Fruit fly (Drosophila melanogaster) whole organism, embryonic: Measurements from ENCODE around the gene Tdg.

ENCODE experiments used
- Abd-B ChIP-seq: fragments of 200-800 bp; sonication (Bioruptor generic); optimal IDR thresholded peaks from 2 replicates; lab custom pipeline; 2018; ENCODE audit warnings: missing biosample characterization, mild to moderate bottlenecking, missing genetic modification characterization, moderate library complexity
- Antp ChIP-seq: fragments of 200-800 bp; sonication (Bioruptor generic); optimal IDR thresholded peaks from 3 replicates; lab custom pipeline; 2016; ENCODE audit warnings: missing biosample characterization, missing genetic modification characterization
- CG11093 ChIP-seq: fragments of 200-800 bp; sonication (Bioruptor generic); IDR thresholded peaks from 3 replicates; pipeline ENCODE4 v1.3.6; 2022; ENCODE audit warnings: missing biosample characterization, missing genetic modification characterization
- CG12391 ChIP-seq: fragments of 200-800 bp; sonication (Bioruptor generic); optimal IDR thresholded peaks from 3 replicates; lab custom pipeline; 2018; ENCODE audit warnings: missing biosample characterization, mild to moderate bottlenecking, missing genetic modification characterization, moderate library complexity
- CG12769 ChIP-seq: fragments of 200-800 bp; sonication (Bioruptor generic); optimal IDR thresholded peaks from 2 replicates; lab custom pipeline; 2019; ENCODE audit warnings: missing biosample characterization, mild to moderate bottlenecking, missing genetic modification characterization, moderate library complexity
- CG13894 ChIP-seq: fragments of 200-800 bp; sonication (Bioruptor generic); optimal IDR thresholded peaks from 3 replicates; lab custom pipeline; 2018; ENCODE audit warnings: missing biosample characterization, mild to moderate bottlenecking, missing genetic modification characterization, moderate library complexity
- CG14710 ChIP-seq: fragments of 200-800 bp; sonication (Bioruptor generic); optimal IDR thresholded peaks from 3 replicates; lab custom pipeline; 2019; ENCODE audit warnings: missing biosample characterization, mild to moderate bottlenecking, missing genetic modification characterization, moderate library complexity
- CG14860 ChIP-seq: fragments of 200-800 bp; sonication (Bioruptor generic); IDR thresholded peaks from 3 replicates; pipeline ENCODE4 v1.3.6; 2022; ENCODE audit warnings: missing biosample characterization, missing genetic modification characterization; ENCODE audit not compliant: partially characterized antibody
- CG16779 ChIP-seq: fragments of 200-800 bp; sonication (Bioruptor generic); IDR thresholded peaks from 2 replicates; pipeline ENCODE4 v1.3.6; 2022; ENCODE audit warnings: missing biosample characterization, missing genetic modification characterization
- CG2199 ChIP-seq: fragments of 200-800 bp; sonication (Bioruptor generic); IDR thresholded peaks from 3 replicates; pipeline ENCODE4 v1.3.6; 2022; ENCODE audit warnings: missing biosample characterization, missing genetic modification characterization
- CG30403 ChIP-seq: fragments of 200-800 bp; sonication (Bioruptor generic); optimal IDR thresholded peaks from 3 replicates; lab custom pipeline; 2016; ENCODE audit warnings: missing biosample characterization, missing genetic modification characterization
- CG30431 ChIP-seq: fragments of 200-800 bp; sonication (Bioruptor generic); optimal IDR thresholded peaks from 2 replicates; lab custom pipeline; 2017; ENCODE audit warnings: missing biosample characterization, missing genetic modification characterization
- CG31365 ChIP-seq: fragments of 200-800 bp; sonication (Bioruptor generic); optimal IDR thresholded peaks from 2 replicates; lab custom pipeline; 2018; ENCODE audit warnings: missing biosample characterization, mild to moderate bottlenecking, missing genetic modification characterization
- CG31441 ChIP-seq: fragments of 200-800 bp; sonication (Bioruptor generic); IDR thresholded peaks from 2 replicates; pipeline ENCODE4 v1.3.6; 2022; ENCODE audit warnings: missing biosample characterization, missing genetic modification characterization
- CG8281 ChIP-seq: fragments of 200-800 bp; sonication (Bioruptor generic); optimal IDR thresholded peaks from 2 replicates; lab custom pipeline; 2018; ENCODE audit warnings: missing biosample characterization, mild to moderate bottlenecking, missing genetic modification characterization, moderate library complexity
- CG8924 ChIP-seq: fragments of 200-800 bp; optimal IDR thresholded peaks from 3 replicates; lab custom pipeline; 2019; ENCODE audit warnings: missing biosample characterization, mild to moderate bottlenecking, missing genetic modification characterization, moderate library complexity
- D ChIP-seq, 2 experiments: fragments of 200-800 bp in 1 of 2; fragments of >200 bp in 1 of 2; sonication (Bioruptor generic) in 1 of 2; optimal IDR thresholded peaks; 2 replicates in 1 of 2; 3 replicates in 1 of 2; lab custom pipeline; 2017; ENCODE audit warnings: mild to moderate bottlenecking in 1 of 2, missing biosample characterization in 1 of 2, missing genetic modification characterization in 1 of 2, missing genetic modification reagents in 1 of 2
- Doc3 ChIP-seq: fragments of 200-800 bp; sonication (Bioruptor generic); IDR thresholded peaks from 3 replicates; pipeline ENCODE4 v1.3.6; 2022; ENCODE audit warnings: missing biosample characterization, missing genetic modification characterization; ENCODE audit not compliant: partially characterized antibody
- HmgZ ChIP-seq: fragments of 200-800 bp; sonication (Bioruptor generic); optimal IDR thresholded peaks from 2 replicates; lab custom pipeline; 2018; ENCODE audit warnings: missing biosample characterization, mild to moderate bottlenecking, missing genetic modification characterization
- Hr39 ChIP-seq: fragments of >200 bp; optimal IDR thresholded peaks from 2 replicates; lab custom pipeline; 2017
- Kr ChIP-seq: fragments of 200-800 bp; sonication (Bioruptor generic); optimal IDR thresholded peaks from 2 replicates; lab custom pipeline; 2017; ENCODE audit warnings: missing biosample characterization, mild to moderate bottlenecking, missing genetic modification characterization
- MESR4 ChIP-seq: fragments of 200-800 bp; sonication (Bioruptor generic); optimal IDR thresholded peaks from 2 replicates; lab custom pipeline; 2018; ENCODE audit warnings: missing biosample characterization, mild to moderate bottlenecking, missing genetic modification characterization, moderate library complexity
- Nf-YB ChIP-seq: fragments of 200-800 bp; sonication (Bioruptor generic); optimal IDR thresholded peaks from 3 replicates; lab custom pipeline; 2019; ENCODE audit warnings: missing biosample characterization, mild to moderate bottlenecking, missing genetic modification characterization, moderate library complexity
- Ravus ChIP-seq: fragments of 200-800 bp; sonication (Bioruptor generic); IDR thresholded peaks from 2 replicates; pipeline ENCODE4 v1.3.6; 2022; ENCODE audit warnings: missing biosample characterization, missing genetic modification characterization
- Rfx ChIP-seq: fragments of 200-800 bp; sonication (Bioruptor generic); IDR thresholded peaks from 2 replicates; pipeline ENCODE4 v1.3.6; 2022; ENCODE audit warnings: missing biosample characterization, missing genetic modification characterization
- Vsx1 ChIP-seq: fragments of 200-800 bp; sonication (Bioruptor generic); optimal IDR thresholded peaks from 2 replicates; lab custom pipeline; 2017; ENCODE audit warnings: missing biosample characterization, mild to moderate bottlenecking, missing genetic modification characterization, missing genetic modification reagents
- bbx ChIP-seq: fragments of 200-800 bp; sonication (Bioruptor generic); IDR thresholded peaks from 2 replicates; pipeline ENCODE4 v1.3.6; 2022; ENCODE audit warnings: missing biosample characterization, missing genetic modification characterization; ENCODE audit not compliant: partially characterized antibody
- caup ChIP-seq: fragments of 200-800 bp; sonication (Bioruptor generic); optimal IDR thresholded peaks from 3 replicates; lab custom pipeline; 2017; ENCODE audit warnings: missing biosample characterization, mild to moderate bottlenecking, missing genetic modification characterization, moderate library complexity; ENCODE audit not compliant: severe bottlenecking
- cg ChIP-seq: fragments of 200-800 bp; sonication (Bioruptor generic); optimal IDR thresholded peaks from 3 replicates; lab custom pipeline; 2019; ENCODE audit warnings: missing biosample characterization, mild to moderate bottlenecking, missing genetic modification characterization, moderate library complexity
- chinmo ChIP-seq: fragments of 200-800 bp; sonication (Bioruptor generic); IDR thresholded peaks from 4 replicates; pipeline ENCODE4 v1.3.6; 2022; ENCODE audit warnings: missing biosample characterization, missing genetic modification characterization; ENCODE audit not compliant: partially characterized antibody
- crol ChIP-seq: fragments of 200-800 bp; sonication (Bioruptor generic); IDR thresholded peaks from 2 replicates; pipeline ENCODE4 v1.3.6; 2022; ENCODE audit warnings: missing biosample characterization, missing genetic modification characterization
- en ChIP-seq: fragments of 200-800 bp; sonication (Bioruptor generic); optimal IDR thresholded peaks from 2 replicates; lab custom pipeline; 2016; ENCODE audit warnings: missing biosample characterization, missing genetic modification characterization
- exex ChIP-seq: fragments of 200-800 bp; sonication (Bioruptor generic); optimal IDR thresholded peaks from 4 replicates; lab custom pipeline; 2018; ENCODE audit warnings: missing biosample characterization, mild to moderate bottlenecking, missing genetic modification characterization, moderate library complexity
- fu2 ChIP-seq: fragments of 200-800 bp; sonication (Bioruptor generic); optimal IDR thresholded peaks from 2 replicates; lab custom pipeline; 2016; ENCODE audit warnings: missing biosample characterization, missing genetic modification characterization
- gcm ChIP-seq: fragments of 200-800 bp; sonication (Bioruptor generic); optimal IDR thresholded peaks from 2 replicates; lab custom pipeline; 2019; ENCODE audit warnings: missing biosample characterization, mild to moderate bottlenecking, missing genetic modification characterization, moderate library complexity
- hth ChIP-seq: fragments of >200 bp; optimal IDR thresholded peaks from 2 replicates; lab custom pipeline; 2017; ENCODE audit warnings: inconsistent platforms
- oc ChIP-seq: fragments of 200-800 bp; sonication (Bioruptor generic); optimal IDR thresholded peaks from 2 replicates; lab custom pipeline; 2018; ENCODE audit warnings: missing biosample characterization, mild to moderate bottlenecking, missing genetic modification characterization, moderate library complexity
- pros ChIP-seq: fragments of 200-800 bp; sonication (Bioruptor generic); optimal IDR thresholded peaks from 3 replicates; lab custom pipeline; 2019; ENCODE audit warnings: missing biosample characterization, mild to moderate bottlenecking, missing genetic modification characterization, moderate library complexity
- rib ChIP-seq: fragments of 200-800 bp; sonication (Bioruptor generic); IDR thresholded peaks from 2 replicates; pipeline ENCODE4 v1.3.6; 2022; ENCODE audit warnings: missing biosample characterization, missing genetic modification characterization
- row ChIP-seq: fragments of 200-800 bp; sonication (Bioruptor generic); IDR thresholded peaks from 3 replicates; pipeline ENCODE4 v1.3.6; 2022; ENCODE audit warnings: missing biosample characterization, missing genetic modification characterization
- sna ChIP-seq: fragments of 200-800 bp; sonication (Bioruptor generic); IDR thresholded peaks from 2 replicates; pipeline ENCODE4 v1.3.6; 2022; ENCODE audit warnings: missing biosample characterization, missing genetic modification characterization; ENCODE audit not compliant: partially characterized antibody
- sob ChIP-seq: fragments of 200-800 bp; sonication (Bioruptor generic); IDR thresholded peaks from 2 replicates; pipeline ENCODE4 v1.3.6; 2022; ENCODE audit warnings: missing biosample characterization, missing genetic modification characterization
- twi ChIP-seq: fragments of 200-800 bp; optimal IDR thresholded peaks from 2 replicates; lab custom pipeline; 2019; ENCODE audit warnings: missing biosample characterization, mild to moderate bottlenecking, missing genetic modification characterization, moderate library complexity
- unc-4 ChIP-seq: fragments of 200-800 bp; sonication (Bioruptor generic); IDR thresholded peaks from 2 replicates; pipeline ENCODE4 v1.3.6; 2022; ENCODE audit warnings: missing biosample characterization, missing genetic modification characterization; ENCODE audit not compliant: partially characterized antibody
- z ChIP-seq: fragments of 200-800 bp; sonication (Bioruptor generic); IDR thresholded peaks from 3 replicates; pipeline ENCODE4 v1.3.6; 2022; ENCODE audit warnings: missing biosample characterization, missing genetic modification characterization
- zf30C ChIP-seq: fragments of 200-800 bp; sonication (Bioruptor generic); optimal IDR thresholded peaks from 3 replicates; lab custom pipeline; 2018; ENCODE audit warnings: missing biosample characterization, mild to moderate bottlenecking, missing genetic modification characterization
- zfh2 ChIP-seq: fragments of 200-800 bp; sonication (Bioruptor generic); optimal IDR thresholded peaks from 2 replicates; lab custom pipeline; 2016; ENCODE audit warnings: missing biosample characterization, missing genetic modification characterization

Tdg gene

DNA sequence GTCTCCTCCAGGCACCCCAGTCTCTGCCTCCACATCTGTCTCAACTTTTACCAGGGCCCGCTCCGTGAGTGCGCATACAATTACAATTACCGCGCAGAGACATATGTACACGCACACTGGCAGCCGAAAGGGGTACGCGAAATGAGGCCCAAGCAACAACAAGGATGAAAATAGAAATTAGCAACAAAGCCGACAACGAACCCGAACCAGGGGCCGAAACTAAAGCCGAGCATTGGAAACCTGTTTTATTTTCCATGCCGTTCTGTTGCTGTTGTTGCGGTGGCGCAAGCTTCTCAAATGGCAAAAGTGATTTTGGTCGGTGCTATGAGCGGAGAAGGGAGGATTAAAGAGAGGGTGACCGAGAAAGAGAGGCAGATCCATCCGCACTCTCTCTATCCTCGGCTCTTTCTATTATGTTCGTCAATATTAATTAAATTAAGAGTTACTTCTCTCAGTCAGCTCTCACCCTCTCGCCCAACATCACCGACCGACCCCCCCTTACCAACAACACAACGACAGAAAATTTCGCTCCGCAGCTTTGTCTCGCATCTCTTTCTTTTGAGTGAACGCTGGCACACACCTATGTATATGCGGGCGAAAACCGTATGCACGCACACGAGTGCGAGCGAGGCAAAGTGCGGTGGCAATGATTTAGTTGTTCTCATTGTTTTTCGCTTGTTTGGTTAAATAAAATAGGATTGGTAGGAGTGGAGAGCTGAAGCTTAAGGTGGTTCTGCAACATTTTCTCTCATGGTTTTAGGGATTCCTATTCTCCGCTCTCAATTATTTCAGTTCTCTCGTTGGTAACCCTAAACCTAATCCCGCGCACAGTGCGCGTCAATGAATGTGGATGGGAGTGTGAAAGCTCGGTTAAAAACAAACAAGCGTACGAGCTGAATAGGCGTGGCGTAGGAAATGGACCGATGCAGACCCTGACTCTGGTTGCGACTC is 50.1 kb downstream of the Tdg start (continued):
- TF ChIP-seq CG14710 (no peak), Antp (GFP tag; lab: Kevin White, UChicago) (no peak), CG8281 (tag; lab: Kevin White, UChicago) (no peak), cg (peak; percentile 56), CG11093 (GFP tag; lab: Robert Waterston, UW) (no peak), Doc3 (GFP tag; lab: Robert Waterston, UW) (no peak), Abd-B (GFP tag; lab: Kevin White, UChicago) (no peak), bbx (GFP tag; lab: Robert Waterston, UW) (0 out of 2 replicates have a peak, but pooled peaks have one; percentile 21), gcm (GFP tag; lab: Kevin White, UChicago) (peak; percentile 92), chinmo (GFP tag; lab: Robert Waterston, UW) (peak; percentile 70; the same call in 1 of the 4 replicates), fu2 (GFP tag; lab: Kevin White, UChicago) (no peak), CG31365 (tag; lab: Kevin White, UChicago) (no peak), sna (GFP tag; lab: Robert Waterston, UW) (no peak), unc-4 (GFP tag; lab: Robert Waterston, UW) (0 out of 2 replicates have a peak, but pooled peaks have one; percentile 13), CG14860 (no peak), CG12769 (tag; lab: Kevin White, UChicago) (peak; percentile 6), Nf-YB (GFP tag; lab: Kevin White, UChicago) (peak; percentile 93), CG30431 (GFP tag; lab: Kevin White, UChicago) (no peak), oc (tag; lab: Kevin White, UChicago) (peak; percentile 69), Kr (GFP tag; lab: Kevin White, UChicago) (peak; percentile 74), hth (lab: Kevin White, UChicago) (no peak), sob (GFP tag; lab: Robert Waterston, UW) (no peak), CG8924 (no peak), CG16779 (GFP tag; lab: Robert Waterston, UW) (no peak), exex (tag; lab: Kevin White, UChicago) (no peak), pros (GFP tag; lab: Kevin White, UChicago) (peak; percentile 96), CG2199 (peak; percentile 77; the same call in 1 of the 3 replicates), D (optimal IDR thresholded peaks at IDR 0.05; lab: Kevin White, UChicago) (no peak), D (GFP tag; optimal IDR thresholded peaks at IDR 0.05; lab: Kevin White, UChicago) (peak; percentile 11), CG30403 (no peak), Vsx1 (GFP tag; lab: Kevin White, UChicago) (no peak), rib (GFP tag; lab: Robert Waterston, UW) (no peak), twi (tag; lab: Kevin White, UChicago) (no peak), caup (peak; percentile 17), CG12391 (no peak)

DNA sequence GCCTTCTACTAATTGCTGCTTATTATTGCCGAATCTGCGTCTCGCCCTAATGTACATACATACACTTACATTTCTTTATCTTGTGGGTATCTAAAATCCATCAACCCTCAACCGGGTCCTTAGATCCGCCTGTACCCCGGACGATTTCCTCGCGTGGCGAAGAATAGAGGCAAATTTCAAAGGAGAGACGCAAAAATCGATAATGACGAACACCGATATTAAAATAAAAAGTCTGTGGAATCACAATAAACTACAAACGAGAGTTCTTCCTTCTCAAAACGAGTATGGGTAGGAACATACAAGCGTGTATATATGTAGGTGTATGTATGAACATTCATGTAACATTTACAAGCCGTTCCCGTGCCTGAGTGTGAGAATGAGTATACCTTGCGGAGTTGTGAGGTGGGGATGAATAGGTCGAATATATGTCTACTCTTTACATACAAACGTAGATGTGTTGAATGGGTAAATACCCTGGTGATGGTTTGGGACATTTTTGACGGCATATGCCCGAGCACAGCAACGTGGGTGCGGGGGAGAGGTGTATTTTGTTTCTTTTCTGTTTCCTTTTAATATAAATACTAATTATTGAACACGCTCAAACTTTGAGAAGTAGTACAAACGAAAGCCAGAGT is 51.6 kb downstream of the Tdg start:
- TF ChIP-seq MESR4 (GFP tag; lab: Kevin White, UChicago) (no peak), Hr39 (lab: Kevin White, UChicago) (no peak), en (no peak), Ravus (GFP tag; lab: Robert Waterston, UW) (no peak), CG13894 (tag; lab: Kevin White, UChicago) (peak; percentile 33), Rfx (GFP tag; lab: Robert Waterston, UW) (no peak), crol (GFP tag; lab: Robert Waterston, UW) (peak; percentile 51), zfh2 (no peak), z (GFP tag; lab: Robert Waterston, UW) (0 out of 3 replicates have a peak, but pooled peaks have one; percentile 37), HmgZ (tag; lab: Kevin White, UChicago) (no peak), pros (GFP tag; lab: Kevin White, UChicago) (peak; percentile 61), CG2199 (peak; percentile 69; the same call in 2 of the 3 replicates), row (GFP tag; lab: Robert Waterston, UW) (0 out of 3 replicates have a peak, but pooled peaks have one; percentile 7), zf30C (no peak), CG31441 (GFP tag; lab: Robert Waterston, UW) (no peak), bbx (GFP tag; lab: Robert Waterston, UW) (no peak)
